Worm (Caenorhabditis elegans) whole organism, young adult: ENCODE results near the gene F07C6.3.

ENCODE experiments used
- B0261.1 ChIP-seq: sonication (generic microtip); optimal IDR thresholded peaks from 2 replicates; lab custom pipeline; 2016; ENCODE audit warnings: mild to moderate bottlenecking, missing genetic modification characterization, moderate library complexity, missing compliant biosample characterization
- B0336.3 ChIP-seq: fragments of 200-800 bp; sonication (Bioruptor generic); IDR thresholded peaks from 2 replicates; pipeline ENCODE4 v1.3.6; 2022; ENCODE audit warnings: missing genetic modification characterization, missing compliant biosample characterization
- F10E7.11 ChIP-seq: sonication (generic microtip); optimal IDR thresholded peaks from 2 replicates; lab custom pipeline; 2017; ENCODE audit warnings: mild to moderate bottlenecking, missing genetic modification characterization, moderate library complexity, missing compliant biosample characterization
- F37B4.10 ChIP-seq: fragments of 200-800 bp; sonication (Bioruptor generic); IDR thresholded peaks from 2 replicates; pipeline ENCODE4 v1.3.6; 2022; ENCODE audit warnings: missing genetic modification characterization, missing compliant biosample characterization
- F52B5.7 ChIP-seq: sonication (generic microtip); optimal IDR thresholded peaks from 2 replicates; lab custom pipeline; 2016; ENCODE audit warnings: mild to moderate bottlenecking, missing genetic modification characterization, missing compliant biosample characterization
- K11D2.4 ChIP-seq: fragments of 200-800 bp; sonication (Bioruptor generic); IDR thresholded peaks from 2 replicates; pipeline ENCODE4 v1.3.6; 2022; ENCODE audit warnings: missing genetic modification reagents, missing genetic modification characterization, missing compliant biosample characterization
- T07F8.4 ChIP-seq: sonication (generic microtip); optimal IDR thresholded peaks from 2 replicates; lab custom pipeline; 2016; ENCODE audit warnings: mild to moderate bottlenecking, missing genetic modification characterization, moderate library complexity, missing compliant biosample characterization
- Y79H2A.3 ChIP-seq: fragments of 200-800 bp; sonication (Bioruptor generic); conservative IDR thresholded peaks from 2 replicates; pipeline ENCODE4 v1.3.6; 2022; ENCODE audit warnings: missing genetic modification reagents, missing genetic modification characterization, missing compliant biosample characterization
- akir-1 ChIP-seq: fragments of 200-800 bp; sonication (Bioruptor generic); optimal IDR thresholded peaks from 2 replicates; lab custom pipeline; 2018; ENCODE audit warnings: mild to moderate bottlenecking, missing genetic modification characterization, moderate library complexity, missing compliant biosample characterization
- ama-1 ChIP-seq, 3 experiments: fragments of 150-350 bp in 1 of 3; sonication (generic microtip) in 2 of 3; optimal IDR thresholded peaks; 2 replicates each; lab custom pipeline; 2014 to 2018; ENCODE audit warnings: missing biosample characterization in 2 of 3, missing genetic modification characterization in 2 of 3, missing genetic modification reagents in 2 of 3
- aptf-3 ChIP-seq: fragments of 200-800 bp; sonication (Bioruptor generic); IDR thresholded peaks from 2 replicates; pipeline ENCODE4 v1.3.6; 2022; ENCODE audit warnings: missing genetic modification characterization, missing compliant biosample characterization
- atf-7 ChIP-seq: sonication (generic microtip); optimal IDR thresholded peaks from 2 replicates; lab custom pipeline; 2017; ENCODE audit warnings: mild to moderate bottlenecking, missing genetic modification characterization, missing compliant biosample characterization
- attf-3 ChIP-seq: fragments of 200-800 bp; sonication (Bioruptor generic); conservative IDR thresholded peaks from 2 replicates; pipeline ENCODE4 v1.3.6; 2022; ENCODE audit warnings: missing genetic modification reagents, missing genetic modification characterization, missing compliant biosample characterization
- attf-5 ChIP-seq: fragments of 200-800 bp; sonication (Bioruptor generic); optimal IDR thresholded peaks from 2 replicates; lab custom pipeline; 2018; ENCODE audit warnings: mild to moderate bottlenecking, missing genetic modification characterization, missing compliant biosample characterization
- attf-6 ChIP-seq: fragments of 200-800 bp; sonication (Bioruptor generic); IDR thresholded peaks from 2 replicates; pipeline ENCODE4 v1.3.6; 2022; ENCODE audit warnings: missing genetic modification reagents, missing genetic modification characterization, missing compliant biosample characterization
- ceh-100 ChIP-seq: fragments of 200-800 bp; sonication (Bioruptor generic); IDR thresholded peaks from 2 replicates; pipeline ENCODE4 v1.3.6; 2022; ENCODE audit warnings: missing genetic modification reagents, missing genetic modification characterization, missing compliant biosample characterization
- ceh-27 ChIP-seq: fragments of 200-800 bp; sonication (Bioruptor generic); optimal IDR thresholded peaks from 2 replicates; lab custom pipeline; 2018; ENCODE audit warnings: mild to moderate bottlenecking, missing genetic modification characterization, moderate library complexity, missing compliant biosample characterization
- ceh-40 ChIP-seq: fragments of 200-800 bp; sonication (Bioruptor generic); IDR thresholded peaks from 2 replicates; pipeline ENCODE4 v1.3.6; 2022; ENCODE audit warnings: missing genetic modification characterization, missing compliant biosample characterization
- ceh-58 ChIP-seq: fragments of 200-800 bp; sonication (Bioruptor generic); IDR thresholded peaks from 2 replicates; pipeline ENCODE4 v1.3.6; 2022; ENCODE audit warnings: missing genetic modification characterization, missing compliant biosample characterization
- ceh-91 ChIP-seq: fragments of 200-800 bp; sonication (Bioruptor generic); IDR thresholded peaks from 2 replicates; pipeline ENCODE4 v1.3.6; 2022; ENCODE audit warnings: missing genetic modification reagents, missing genetic modification characterization, missing compliant biosample characterization
- dpff-1 ChIP-seq: sonication (generic microtip); optimal IDR thresholded peaks from 2 replicates; lab custom pipeline; 2017; ENCODE audit warnings: mild to moderate bottlenecking, missing genetic modification characterization, missing compliant biosample characterization
- egl-18 ChIP-seq: fragments of 200-800 bp; sonication (Bioruptor generic); IDR thresholded peaks from 2 replicates; pipeline ENCODE4 v1.3.6; 2022; ENCODE audit warnings: missing genetic modification reagents, missing genetic modification characterization, missing compliant biosample characterization
- ekl-4 ChIP-seq: fragments of 200-800 bp; sonication (Bioruptor generic); IDR thresholded peaks from 2 replicates; pipeline ENCODE4 v1.3.6; 2022; ENCODE audit warnings: missing genetic modification reagents, missing genetic modification characterization, missing compliant biosample characterization
- ets-4 ChIP-seq: fragments of 200-800 bp; sonication (Bioruptor generic); optimal IDR thresholded peaks from 2 replicates; lab custom pipeline; 2018; ENCODE audit warnings: mild to moderate bottlenecking, missing genetic modification characterization, missing compliant biosample characterization
- gei-17 ChIP-seq: fragments of 200-800 bp; sonication (Bioruptor generic); optimal IDR thresholded peaks from 2 replicates; lab custom pipeline; 2018; ENCODE audit warnings: mild to moderate bottlenecking, missing genetic modification characterization, missing compliant biosample characterization
- hlh-12 ChIP-seq: sonication (generic microtip); optimal IDR thresholded peaks from 2 replicates; lab custom pipeline; 2016; ENCODE audit warnings: missing genetic modification characterization, missing compliant biosample characterization
- hmg-20 ChIP-seq: fragments of 200-800 bp; sonication (Bioruptor generic); IDR thresholded peaks from 2 replicates; pipeline ENCODE4 v1.3.6; 2022; ENCODE audit warnings: missing genetic modification reagents, missing genetic modification characterization, missing compliant biosample characterization
- hsf-1 ChIP-seq: fragments of 200-800 bp; sonication (Bioruptor generic); IDR thresholded peaks from 2 replicates; pipeline ENCODE4 v1.3.6; 2022; ENCODE audit warnings: missing genetic modification reagents, missing genetic modification characterization, missing compliant biosample characterization
- lin-35 ChIP-seq, 3 experiments: fragments of 150-350 bp in 2 of 3; sonication (generic microtip) in 1 of 3; optimal IDR thresholded peaks; 2 replicates each; lab custom pipeline; 2014 to 2018; ENCODE audit warnings: missing biosample characterization in 3 of 3, missing genetic modification characterization in 3 of 3, missing genetic modification reagents in 3 of 3
- lin-40 ChIP-seq: sonication (generic microtip); optimal IDR thresholded peaks from 2 replicates; lab custom pipeline; 2016; ENCODE audit warnings: missing genetic modification characterization, mild to moderate bottlenecking, missing compliant biosample characterization, missing genotype, missing genetic modification reagents
- lir-1 ChIP-seq: fragments of 200-800 bp; sonication (Bioruptor generic); conservative IDR thresholded peaks from 2 replicates; pipeline ENCODE4 v1.3.6; 2022; ENCODE audit warnings: missing genetic modification reagents, missing genetic modification characterization, missing compliant biosample characterization
- lsl-1 ChIP-seq: fragments of 200-800 bp; sonication (Bioruptor generic); optimal IDR thresholded peaks from 2 replicates; lab custom pipeline; 2018; ENCODE audit warnings: mild to moderate bottlenecking, missing genetic modification characterization, moderate library complexity, missing compliant biosample characterization
- lsy-27 ChIP-seq: sonication (generic microtip); optimal IDR thresholded peaks from 2 replicates; lab custom pipeline; 2017; ENCODE audit warnings: missing genetic modification characterization, mild to moderate bottlenecking, missing compliant biosample characterization, antibody characterized with exemption, missing genotype, borderline replicate concordance; ENCODE audit not compliant: insufficient read depth
- mcd-1 ChIP-seq: fragments of 200-800 bp; sonication (Bioruptor generic); IDR thresholded peaks from 2 replicates; pipeline ENCODE4 v1.3.6; 2022; ENCODE audit warnings: missing genetic modification reagents, missing genetic modification characterization, missing compliant biosample characterization
- nfya-1 ChIP-seq: sonication (generic microtip); optimal IDR thresholded peaks from 2 replicates; lab custom pipeline; 2017; ENCODE audit warnings: antibody characterized with exemption, missing compliant biosample characterization, missing genetic modification characterization, borderline replicate concordance; ENCODE audit not compliant: insufficient read depth
- nfya-2 ChIP-seq: fragments of 200-800 bp; sonication (Bioruptor generic); IDR thresholded peaks from 2 replicates; pipeline ENCODE4 v1.3.6; 2022; ENCODE audit warnings: missing genetic modification reagents, missing genetic modification characterization, missing compliant biosample characterization
- nhr-27 ChIP-seq: fragments of 200-800 bp; sonication (Bioruptor generic); optimal IDR thresholded peaks from 2 replicates; lab custom pipeline; 2018; ENCODE audit warnings: mild to moderate bottlenecking, missing genetic modification characterization, moderate library complexity, missing compliant biosample characterization
- nhr-80 ChIP-seq: sonication (generic microtip); optimal IDR thresholded peaks from 2 replicates; lab custom pipeline; 2016; ENCODE audit warnings: missing genetic modification characterization, missing compliant biosample characterization
- pha-4 ChIP-seq: fragments of 150-350 bp; sonication (generic microtip); optimal IDR thresholded peaks from 2 replicates; lab custom pipeline; 2014; ENCODE audit warnings: missing biosample characterization, missing genetic modification reagents, missing genetic modification characterization
- rcor-1 ChIP-seq: fragments of 200-800 bp; sonication (Bioruptor generic); IDR thresholded peaks from 2 replicates; pipeline ENCODE4 v1.3.6; 2022; ENCODE audit warnings: missing genetic modification reagents, missing genetic modification characterization, missing compliant biosample characterization
- somi-1 ChIP-seq: fragments of 200-800 bp; sonication (Bioruptor generic); optimal IDR thresholded peaks from 2 replicates; lab custom pipeline; 2018; ENCODE audit warnings: mild to moderate bottlenecking, missing genetic modification characterization, missing compliant biosample characterization
- tbx-9 ChIP-seq: sonication (generic microtip); optimal IDR thresholded peaks from 2 replicates; lab custom pipeline; 2016; ENCODE audit warnings: borderline replicate concordance, missing genetic modification characterization, inconsistent platforms, missing compliant biosample characterization
- unc-62 ChIP-seq: fragments of 150-350 bp; optimal IDR thresholded peaks from 2 replicates; lab custom pipeline; 2014; ENCODE audit warnings: missing biosample characterization, missing genetic modification reagents, missing genetic modification characterization
- zim-3 ChIP-seq: sonication (generic microtip); optimal IDR thresholded peaks from 2 replicates; lab custom pipeline; 2017; ENCODE audit warnings: mild to moderate bottlenecking, missing genetic modification characterization, moderate library complexity, missing compliant biosample characterization

F07C6.3 gene

ce11 chrIV:12755641-12756040 is 33.4 kb upstream of the F07C6.3 start:
- TF ChIP-seq somi-1 (GFP tag; lab: Kevin White, UChicago) (no peak), lir-1 (GFP tag; lab: Robert Waterston, UW) (no peak)

ce11 chrIV:12757470-12757869 is 31.6 kb upstream of the F07C6.3 start, which contains the start of gene flp-9:
TSS of gene flp-9 (minus strand) at chrIV:12757570.
- TF ChIP-seq rcor-1 (GFP tag; lab: Robert Waterston, UW): no peak
- TF ChIP-seq egl-18: no peak
- TF ChIP-seq nfya-1 (tag; lab: Kevin White, UChicago): no peak
- no peak for TF ChIP-seq K11D2.4 (GFP tag; lab: Robert Waterston, UW)
- no peak for TF ChIP-seq hmg-20
- no peak for TF ChIP-seq ets-4 (GFP tag; lab: Kevin White, UChicago)
- TF ChIP-seq ceh-40 (GFP tag; lab: Robert Waterston, UW): no peak
- TF ChIP-seq F37B4.10: no peak
- TF ChIP-seq attf-3: no peak
- TF ChIP-seq ceh-91 (GFP tag; lab: Robert Waterston, UW): no peak
- no peak for TF ChIP-seq ceh-58 (GFP tag; lab: Robert Waterston, UW)
- TF ChIP-seq mcd-1 (GFP tag; lab: Robert Waterston, UW): no peak
- TF ChIP-seq nhr-80: no peak
- TF ChIP-seq, all 124 proteins: peak for 0

- no peak for TF ChIP-seq ceh-27 (GFP tag; lab: Kevin White, UChicago)
- TF ChIP-seq attf-6 (GFP tag; lab: Robert Waterston, UW): no peak
- TF ChIP-seq akir-1 (GFP tag; lab: Kevin White, UChicago): no peak
- no peak for TF ChIP-seq lin-35 (GFP tag; optimal IDR thresholded peaks at IDR 0.05; lab: Kevin White, UChicago)
- no peak for TF ChIP-seq T07F8.4
Observed at ce11 chrIV:12762782-12763181, 26.3 kb upstream of the F07C6.3 start.

ce11 chrIV:12765067-12765466 is 24.0 kb upstream of the F07C6.3 start, which contains the start of gene ZK897.10:
TSS of gene ZK897.10 (plus strand) at chrIV:12765351.
- TF ChIP-seq somi-1 (GFP tag; lab: Kevin White, UChicago): no peak
- TF ChIP-seq B0261.1 (tag; lab: Kevin White, UChicago): no peak
- no peak for TF ChIP-seq hlh-12
- no peak for TF ChIP-seq nhr-27 (tag; lab: Kevin White, UChicago)
- no peak for TF ChIP-seq zim-3 (tag; lab: Kevin White, UChicago)
- no peak for TF ChIP-seq ekl-4 (GFP tag; lab: Robert Waterston, UW)
- TF ChIP-seq gei-17 (GFP tag; lab: Kevin White, UChicago): no peak
- TF ChIP-seq lsy-27 (tag; lab: Kevin White, UChicago): no peak
- no peak for TF ChIP-seq unc-62
- TF ChIP-seq ceh-91 (GFP tag; lab: Robert Waterston, UW): no peak
- TF ChIP-seq Y79H2A.3 (GFP tag; lab: Robert Waterston, UW): no peak
- no peak for TF ChIP-seq dpff-1 (tag; lab: Kevin White, UChicago)
- TF ChIP-seq atf-7: no peak

ce11 chrIV:12771414-12771813 is 17.6 kb upstream of the F07C6.3 start:
- no peak for TF ChIP-seq aptf-3 (GFP tag; lab: Robert Waterston, UW)
- TF ChIP-seq nfya-2 (GFP tag; lab: Robert Waterston, UW): 0 out of 2 replicates have a peak, but pooled peaks have one; percentile 4
- TF ChIP-seq K11D2.4 (GFP tag; lab: Robert Waterston, UW): 0 out of 2 replicates have a peak, but pooled peaks have one; percentile 40
- peak; percentile 35 for TF ChIP-seq lin-40 (tag; lab: Kevin White, UChicago)
- peak; percentile 5 for TF ChIP-seq attf-5 (GFP tag; lab: Kevin White, UChicago)
- TF ChIP-seq F52B5.7 (tag; lab: Kevin White, UChicago): no peak
- no peak for TF ChIP-seq tbx-9
- no peak for TF ChIP-seq F10E7.11 (tag; lab: Kevin White, UChicago)
- no peak for TF ChIP-seq B0336.3 (GFP tag; lab: Robert Waterston, UW)
- no peak for TF ChIP-seq ceh-100 (GFP tag; lab: Robert Waterston, UW)
- no peak for TF ChIP-seq pha-4 (tag; lab: Kevin White, UChicago)
- no peak for TF ChIP-seq hsf-1
- TF ChIP-seq lsl-1 (GFP tag; lab: Kevin White, UChicago): no peak
- no peak for TF ChIP-seq ama-1 (optimal IDR thresholded peaks at IDR 0.05; lab: Kevin White, UChicago)
- no peak for TF ChIP-seq ama-1 (GFP tag; optimal IDR thresholded peaks at IDR 0.05; lab: Kevin White, UChicago)
